Worm (Caenorhabditis elegans): ENCODE results near the gene jhdm-1.
A peak's percentile ranks its signal among the peaks of the same experiment; 100 is the strongest.

DNA sequence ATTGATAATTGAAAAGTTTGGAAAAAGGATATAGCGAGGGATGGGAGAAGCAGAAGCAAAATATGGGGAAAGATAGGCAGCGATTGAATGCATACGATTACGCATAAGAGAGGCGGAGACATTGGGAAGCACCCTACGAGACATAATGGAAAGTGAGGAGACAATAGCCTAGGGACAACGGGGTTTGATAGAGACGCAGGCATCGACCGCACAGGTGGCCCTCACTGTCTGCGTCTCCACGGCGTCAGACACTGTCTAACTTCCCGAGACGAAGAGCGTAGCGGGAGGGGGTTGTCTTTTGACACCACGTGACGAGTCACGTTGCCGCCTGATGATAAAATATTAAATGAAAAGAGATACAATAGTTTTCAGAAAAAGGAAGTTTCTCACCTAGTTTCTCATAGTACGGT is 33.3 kb upstream of the jhdm-1 start:
- peak; percentile 51 for TF ChIP-seq ceh-100 (GFP tag; IDR thresholded peaks at IDR 0.05)
- TF ChIP-seq hsf-1 (GFP tag; IDR thresholded peaks at IDR 0.05): no peak
- no peak for TF ChIP-seq mxl-1 (tag; optimal IDR thresholded peaks at IDR 0.05)
- TF ChIP-seq zim-3 (tag; optimal IDR thresholded peaks at IDR 0.05): no peak
- TF ChIP-seq attf-6 (GFP tag; IDR thresholded peaks at IDR 0.05): no peak
- peak; percentile 60 for TF ChIP-seq Y56A3A.18 (GFP tag; IDR thresholded peaks at IDR 0.05)
- no peak for TF ChIP-seq snpc-4 (GFP tag; optimal IDR thresholded peaks at IDR 0.05)
- peak in 2 of 4 experiments; percentile 56 to 60 for TF ChIP-seq snpc-4 (tag; optimal IDR thresholded peaks at IDR 0.05)
- no peak for TF ChIP-seq egrh-3 (GFP tag; IDR thresholded peaks at IDR 0.05)
- TF ChIP-seq unc-130 (GFP tag; optimal IDR thresholded peaks at IDR 0.05): no peak
- peak; percentile 24; the same call in 1 of the 2 replicates for TF ChIP-seq hmg-20 (GFP tag; IDR thresholded peaks at IDR 0.05)
- TF ChIP-seq ama-1 (optimal IDR thresholded peaks at IDR 0.05): no peak
- TF ChIP-seq ama-1 (GFP tag; optimal IDR thresholded peaks at IDR 0.05): no peak
- TF ChIP-seq ztf-6 (GFP tag; IDR thresholded peaks at IDR 0.05): no peak
- TF ChIP-seq hmg-1.2 (GFP tag; IDR thresholded peaks at IDR 0.05): peak; percentile 99
